Worm (Caenorhabditis elegans): ENCODE data around the gene tmbi-4.
A peak's percentile ranks its signal among the peaks of the same experiment; 100 is the strongest.

The tmbi-4 gene

DNA sequence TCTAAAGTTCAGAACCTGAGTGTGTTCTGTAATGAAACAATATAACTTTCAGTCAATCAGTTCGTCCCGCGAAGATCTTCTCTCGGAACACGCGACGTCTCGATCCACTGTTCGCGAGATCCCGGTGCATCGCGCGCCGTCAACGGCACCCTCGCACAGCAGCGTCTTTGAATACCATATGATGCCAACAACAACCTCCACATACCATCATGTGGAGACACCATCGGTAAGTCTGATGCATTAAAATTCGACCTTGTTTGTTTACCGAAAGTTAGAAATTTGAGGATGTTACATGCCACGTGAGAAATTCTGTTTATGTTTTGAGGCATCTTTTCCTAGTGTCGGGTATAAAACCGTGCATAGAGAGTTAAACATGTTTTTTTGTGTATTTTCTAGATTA is 46.9 kb upstream of the tmbi-4 start:
- TF ChIP-seq Y5F2A.4 (GFP tag; optimal IDR thresholded peaks at IDR 0.05) (no peak), hmg-1.1 (GFP tag; IDR thresholded peaks at IDR 0.05) (no peak), lin-13 (GFP tag; optimal IDR thresholded peaks at IDR 0.05) (no peak), zfp-3 (GFP tag; conservative IDR thresholded peaks at IDR 0.05) (no peak), mxl-2 (GFP tag; conservative IDR thresholded peaks at IDR 0.05) (no peak), unc-62 (GFP tag; optimal IDR thresholded peaks at IDR 0.05 in 1 of 2) (peak in 1 of 2 experiments; percentile 54), unc-62 (tag; optimal IDR thresholded peaks at IDR 0.05) (no peak), daf-16 (GFP tag; optimal IDR thresholded peaks at IDR 0.05) (no peak), daf-16 (tag; optimal IDR thresholded peaks at IDR 0.05) (peak; percentile 77), saeg-2 (GFP tag; IDR thresholded peaks at IDR 0.05) (no peak), ZK546.5 (tag; optimal IDR thresholded peaks at IDR 0.05) (no peak), ces-1 (GFP tag; optimal IDR thresholded peaks at IDR 0.05) (no peak), set-16 (GFP tag; IDR thresholded peaks at IDR 0.05) (no peak), zag-1 (tag; optimal IDR thresholded peaks at IDR 0.05) (no peak), ceh-28 (tag; optimal IDR thresholded peaks at IDR 0.05) (no peak), lsy-2 (tag; optimal IDR thresholded peaks at IDR 0.05) (no peak), hlh-30 (tag; optimal IDR thresholded peaks at IDR 0.05; ENCODE audit: insufficient read depth) (peak; percentile 69), nhr-6 (tag; optimal IDR thresholded peaks at IDR 0.05) (no peak), nhr-237 (tag; optimal IDR thresholded peaks at IDR 0.05) (no peak)

ce11 chrX:9104399-9104798 is 46.1 kb upstream of the tmbi-4 start:
- TF ChIP-seq madf-5 (GFP tag; IDR thresholded peaks at IDR 0.05), result no peak
- TF ChIP-seq dve-1 (tag; optimal IDR thresholded peaks at IDR 0.05; ENCODE audit: insufficient read depth), result peak; percentile 7
- TF ChIP-seq daf-16 (GFP tag; optimal IDR thresholded peaks at IDR 0.05), result no peak
- TF ChIP-seq daf-16 (tag; optimal IDR thresholded peaks at IDR 0.05), result peak; percentile 19
- TF ChIP-seq spr-3 (GFP tag; optimal IDR thresholded peaks at IDR 0.05), result no peak
- no peak for TF ChIP-seq pha-4 (GFP tag; IDR thresholded peaks at IDR 0.05)
- peak; percentile 18 for TF ChIP-seq pha-4 (tag; optimal IDR thresholded peaks at IDR 0.05)
- peak; percentile 32 for TF ChIP-seq hlh-30 (tag; optimal IDR thresholded peaks at IDR 0.05; ENCODE audit: insufficient read depth)

- TF ChIP-seq nhr-77 (tag; optimal IDR thresholded peaks at IDR 0.05) (no peak), mdl-1 (tag; optimal IDR thresholded peaks at IDR 0.05) (no peak), hif-1 (tag; optimal IDR thresholded peaks at IDR 0.05) (no peak), nhr-237 (tag; optimal IDR thresholded peaks at IDR 0.05) (no peak), nhr-42 (GFP tag; IDR thresholded peaks at IDR 0.05) (no peak), daf-16 (GFP tag; optimal IDR thresholded peaks at IDR 0.05) (no peak), daf-16 (tag; optimal IDR thresholded peaks at IDR 0.05) (peak; percentile 95), F37D6.2 (tag; optimal IDR thresholded peaks at IDR 0.05) (no peak), mes-2 (tag; optimal IDR thresholded peaks at IDR 0.05; ENCODE audit: poor library complexity, severe bottlenecking) (no peak), lin-38 (GFP tag; IDR thresholded peaks at IDR 0.05) (no peak), unc-39 (tag; optimal IDR thresholded peaks at IDR 0.05) (no peak), egl-43 (GFP tag; IDR thresholded peaks at IDR 0.05) (no peak), zip-2 (tag; optimal IDR thresholded peaks at IDR 0.05) (no peak), mdt-29 (GFP tag; IDR thresholded peaks at IDR 0.05) (no peak), sdz-12 (GFP tag; optimal IDR thresholded peaks at IDR 0.05) (no peak), T20F7.1 (GFP tag; optimal IDR thresholded peaks at IDR 0.05) (no peak), pqm-1 (tag; optimal IDR thresholded peaks at IDR 0.05) (peak; percentile 32), dmd-6 (GFP tag; IDR thresholded peaks at IDR 0.05) (no peak), ceh-32 (tag; optimal IDR thresholded peaks at IDR 0.05; ENCODE audit: poor library complexity) (no peak), mxl-2 (GFP tag; conservative IDR thresholded peaks at IDR 0.05) (no peak), daf-19 (GFP tag; conservative IDR thresholded peaks at IDR 0.05) (no peak), tra-1 (GFP tag; IDR thresholded peaks at IDR 0.05) (no peak), dmd-9 (GFP tag; IDR thresholded peaks at IDR 0.05) (no peak), dve-1 (tag; optimal IDR thresholded peaks at IDR 0.05; ENCODE audit: insufficient read depth) (peak; percentile 30)
These were observed 45.4 kb upstream of the tmbi-4 start for ce11 chrX:9105075-9105474.

Measured in whole organism, L4 larva.